Worm (Caenorhabditis elegans): Measurements from ENCODE around the gene T15H9.4.

T15H9.4 gene

ce11 chrII:9606485-9607036 lies 5.1 kb upstream of the T15H9.4 start:
- TF ChIP-seq dve-1 (tag; optimal IDR thresholded peaks at IDR 0.05; ENCODE audit: insufficient read depth) (peak; percentile 67), T20F7.1 (GFP tag; optimal IDR thresholded peaks at IDR 0.05) (peak; percentile 2), daf-16 (GFP tag; optimal IDR thresholded peaks at IDR 0.05) (no peak), daf-16 (tag; optimal IDR thresholded peaks at IDR 0.05) (peak; percentile 63), dmd-6 (GFP tag; IDR thresholded peaks at IDR 0.05) (peak; percentile 36), unc-62 (GFP tag; optimal IDR thresholded peaks at IDR 0.05 in 1 of 2) (no peak), unc-62 (tag; optimal IDR thresholded peaks at IDR 0.05) (no peak), T26A8.4 (GFP tag; IDR thresholded peaks at IDR 0.05) (no peak), mdl-1 (tag; optimal IDR thresholded peaks at IDR 0.05) (peak in 1 of 2 experiments; percentile 77), hif-1 (tag; optimal IDR thresholded peaks at IDR 0.05) (peak; percentile 57 to 97), mdt-29 (GFP tag; IDR thresholded peaks at IDR 0.05) (no peak), hlh-11 (tag; optimal IDR thresholded peaks at IDR 0.05) (peak; percentile 38), aha-1 (tag) (peak; percentile 94), hlh-30 (tag; optimal IDR thresholded peaks at IDR 0.05; ENCODE audit: insufficient read depth) (peak; percentile 36), nhr-11 (tag; optimal IDR thresholded peaks at IDR 0.05) (peak; percentile 59), spr-1 (tag; optimal IDR thresholded peaks at IDR 0.05) (no peak), fkh-10 (GFP tag; optimal IDR thresholded peaks at IDR 0.05) (no peak), mxl-2 (GFP tag; conservative IDR thresholded peaks at IDR 0.05) (no peak)

- TF ChIP-seq nhr-76 (tag; optimal IDR thresholded peaks at IDR 0.05) (no peak), spr-3 (GFP tag; optimal IDR thresholded peaks at IDR 0.05) (no peak), lin-15B (tag; optimal IDR thresholded peaks at IDR 0.05) (no peak), Y5F2A.4 (GFP tag; optimal IDR thresholded peaks at IDR 0.05) (no peak), nhr-28 (tag; optimal IDR thresholded peaks at IDR 0.05) (peak; percentile 42), Y75B8A.6 (GFP tag; IDR thresholded peaks at IDR 0.05) (no peak), dve-1 (tag; optimal IDR thresholded peaks at IDR 0.05; ENCODE audit: insufficient read depth) (peak; percentile 69), Y105C5A.15 (GFP tag; IDR thresholded peaks at IDR 0.05) (no peak), dmd-6 (GFP tag; IDR thresholded peaks at IDR 0.05) (peak; percentile 15; the same call in 1 of the 2 replicates), daf-16 (GFP tag; optimal IDR thresholded peaks at IDR 0.05) (no peak), daf-16 (tag; optimal IDR thresholded peaks at IDR 0.05) (peak; percentile 70), ceh-20 (GFP tag; IDR thresholded peaks at IDR 0.05) (no peak)
Observed at ce11 chrII:9607137-9607536, 4.5 kb upstream of the T15H9.4 start.

ce11 chrII:9609296-9609695 lies 2.4 kb upstream of the T15H9.4 start, which contains the start of gene pap-2:
Gene pap-2, minus strand, starts transcription at chrII:9609396.
- TF ChIP-seq nhr-25 (tag; optimal IDR thresholded peaks at IDR 0.05; ENCODE audit: borderline replicate concordance, insufficient read depth) (no peak), lim-7 (GFP tag; IDR thresholded peaks at IDR 0.05) (no peak), nhr-10 (tag; optimal IDR thresholded peaks at IDR 0.05) (no peak), D1046.2 (GFP tag; IDR thresholded peaks at IDR 0.05) (no peak), ztf-11 (tag; optimal IDR thresholded peaks at IDR 0.05) (no peak), zag-1 (tag; optimal IDR thresholded peaks at IDR 0.05) (no peak), jun-1 (tag; optimal IDR thresholded peaks at IDR 0.05) (no peak), nhr-6 (tag; optimal IDR thresholded peaks at IDR 0.05) (no peak)

ce11 chrII:9614728-9615127 lies 3.1 kb downstream of the T15H9.4 start, which contains the start of gene hlh-6:
Gene hlh-6, minus strand, starts transcription at chrII:9614828.
- TF ChIP-seq aly-2 (tag; optimal IDR thresholded peaks at IDR 0.05) (no peak), mdt-29 (GFP tag; IDR thresholded peaks at IDR 0.05) (no peak), ztf-11 (tag; optimal IDR thresholded peaks at IDR 0.05) (no peak), R02D3.7 (tag; optimal IDR thresholded peaks at IDR 0.05) (no peak), ama-1 (optimal IDR thresholded peaks at IDR 0.05) (no peak), snpc-1.2 (GFP tag; IDR thresholded peaks at IDR 0.05) (no peak), daf-8 (GFP tag; IDR thresholded peaks at IDR 0.05) (no peak), lin-1 (GFP tag; IDR thresholded peaks at IDR 0.05) (no peak), lin-39 (tag; optimal IDR thresholded peaks at IDR 0.05) (no peak), dmd-6 (GFP tag; IDR thresholded peaks at IDR 0.05) (no peak), Y75B8A.6 (GFP tag; IDR thresholded peaks at IDR 0.05) (no peak), aha-1 (tag) (no peak), duxl-1 (tag; optimal IDR thresholded peaks at IDR 0.05; ENCODE audit: poor library complexity) (no peak), mxl-3 (GFP tag; optimal IDR thresholded peaks at IDR 0.05) (no peak), dve-1 (tag; optimal IDR thresholded peaks at IDR 0.05; ENCODE audit: insufficient read depth) (no peak), zag-1 (tag; optimal IDR thresholded peaks at IDR 0.05) (no peak), ceh-20 (GFP tag; IDR thresholded peaks at IDR 0.05) (no peak), lin-13 (GFP tag; optimal IDR thresholded peaks at IDR 0.05) (no peak)

All from whole organism, L4 larva.